Fruit fly (Drosophila melanogaster) whole organism, adult: ENCODE results near the gene Cpr92A.

Experiments
- CG11617 ChIP-seq: fragments of 200-800 bp; sonication (Bioruptor generic); optimal IDR thresholded peaks from 2 replicates; lab custom pipeline; 2017; ENCODE audit warnings: mild to moderate bottlenecking, missing biosample characterization, missing genetic modification reagents, missing genetic modification characterization
- CG12768 ChIP-seq: fragments of 200-800 bp; sonication (Bioruptor generic); optimal IDR thresholded peaks from 2 replicates; lab custom pipeline; 2017; ENCODE audit warnings: missing biosample characterization, missing genetic modification characterization, mild to moderate bottlenecking, moderate library complexity, missing genetic modification reagents
- CG14711 ChIP-seq: fragments of 200-800 bp; sonication (Bioruptor generic); optimal IDR thresholded peaks from 2 replicates; lab custom pipeline; 2018; ENCODE audit warnings: missing biosample characterization, mild to moderate bottlenecking, missing genetic modification characterization, moderate library complexity
- CG1620 ChIP-seq: fragments of 200-800 bp; sonication (Bioruptor generic); optimal IDR thresholded peaks from 2 replicates; lab custom pipeline; 2016; ENCODE audit warnings: missing biosample characterization, missing genetic modification characterization
- CG33017 ChIP-seq: fragments of 200-800 bp; sonication (Bioruptor generic); optimal IDR thresholded peaks from 2 replicates; lab custom pipeline; 2018; ENCODE audit warnings: missing biosample characterization, mild to moderate bottlenecking, missing genetic modification characterization, moderate library complexity
- CG5204 ChIP-seq: fragments of 200-800 bp; sonication (Bioruptor generic); optimal IDR thresholded peaks from 2 replicates; lab custom pipeline; 2016; ENCODE audit warnings: missing biosample characterization, missing genetic modification characterization
- CG7045 ChIP-seq: fragments of 200-800 bp; sonication (Bioruptor generic); optimal IDR thresholded peaks from 2 replicates; lab custom pipeline; 2017; ENCODE audit warnings: missing biosample characterization, mild to moderate bottlenecking, missing genetic modification characterization
- CG7101 ChIP-seq: fragments of 200-800 bp; sonication (Bioruptor generic); optimal IDR thresholded peaks from 2 replicates; lab custom pipeline; 2018; ENCODE audit warnings: missing biosample characterization, mild to moderate bottlenecking, missing genetic modification characterization, moderate library complexity
- Clk ChIP-seq: fragments of 200-800 bp; sonication (Bioruptor generic); optimal IDR thresholded peaks from 2 replicates; lab custom pipeline; 2017; ENCODE audit warnings: missing biosample characterization, missing genetic modification characterization
- Crg-1 ChIP-seq: fragments of 200-800 bp; sonication (Bioruptor generic); optimal IDR thresholded peaks from 2 replicates; lab custom pipeline; 2016; ENCODE audit warnings: missing biosample characterization, missing genetic modification characterization
- Hr96 ChIP-seq: fragments of 200-800 bp; sonication (Bioruptor generic); optimal IDR thresholded peaks from 2 replicates; lab custom pipeline; 2016; ENCODE audit warnings: missing biosample characterization, missing genetic modification characterization
- Mnt ChIP-seq: fragments of 200-800 bp; sonication (Bioruptor generic); optimal IDR thresholded peaks from 2 replicates; lab custom pipeline; 2016; ENCODE audit warnings: missing biosample characterization, mild to moderate bottlenecking, missing genetic modification characterization
- bab1 ChIP-seq: fragments of 200-800 bp; sonication (Bioruptor generic); optimal IDR thresholded peaks from 3 replicates; lab custom pipeline; 2019; ENCODE audit warnings: missing biosample characterization, mild to moderate bottlenecking, missing genetic modification characterization, moderate library complexity
- cic ChIP-seq: fragments of 200-800 bp; sonication (Bioruptor generic); optimal IDR thresholded peaks from 2 replicates; lab custom pipeline; 2017; ENCODE audit warnings: missing biosample characterization, mild to moderate bottlenecking, missing genetic modification characterization, moderate library complexity
- cnc ChIP-seq, 2 experiments: fragments of >200 bp; optimal IDR thresholded peaks; 2 replicates each; lab custom pipeline; 2017
- kay ChIP-seq: fragments of 200-800 bp; sonication (Bioruptor generic); peaks from one replicate; lab custom pipeline; 2016; ENCODE audit warnings: missing biosample characterization, missing genetic modification characterization, borderline replicate concordance
- ovo ChIP-seq: fragments of 200-800 bp; sonication (Bioruptor generic); optimal IDR thresholded peaks from 2 replicates; lab custom pipeline; 2016; ENCODE audit warnings: missing biosample characterization, missing genetic modification characterization
- pad ChIP-seq: fragments of 200-800 bp; sonication (Bioruptor generic); optimal IDR thresholded peaks from 3 replicates; lab custom pipeline; 2017; ENCODE audit warnings: missing biosample characterization, missing genetic modification characterization, mild to moderate bottlenecking, moderate library complexity, missing genetic modification reagents
- tj ChIP-seq: fragments of 200-800 bp; sonication (Bioruptor generic); optimal IDR thresholded peaks from 3 replicates; lab custom pipeline; 2017; ENCODE audit warnings: missing biosample characterization, mild to moderate bottlenecking, missing genetic modification characterization, moderate library complexity
- toe ChIP-seq: fragments of 200-800 bp; sonication (Bioruptor generic); optimal IDR thresholded peaks from 2 replicates; lab custom pipeline; 2016; ENCODE audit warnings: missing biosample characterization, missing genetic modification characterization

Cpr92A gene

dm6 chr3R:19598855-19599254, at the start of gene Cpr92A:
Gene Cpr92A, minus strand, starts transcription at chr3R:19598955.
- TF ChIP-seq CG14711 (tag; lab: Kevin White, UChicago) (no peak), cic (GFP tag; lab: Kevin White, UChicago) (no peak)

- TF ChIP-seq CG14711 (tag; lab: Kevin White, UChicago) = no peak
- TF ChIP-seq tj = peak; percentile 56
- TF ChIP-seq CG11617 (GFP tag; lab: Kevin White, UChicago) = peak; percentile 36
- TF ChIP-seq CG5204 (GFP tag; lab: Kevin White, UChicago) = no peak
- no peak for TF ChIP-seq Clk (GFP tag; lab: Kevin White, UChicago)
- no peak for TF ChIP-seq CG1620 (GFP tag; lab: Kevin White, UChicago)
- no peak for TF ChIP-seq CG7045 (GFP tag; lab: Kevin White, UChicago)
- TF ChIP-seq ovo (GFP tag; lab: Kevin White, UChicago) = peak; percentile 93
- no peak for TF ChIP-seq CG33017 (tag; lab: Kevin White, UChicago)
- no peak for TF ChIP-seq CG12768 (GFP tag; lab: Kevin White, UChicago)
- TF ChIP-seq Mnt = peak; percentile 2
- TF ChIP-seq kay (GFP tag; lab: Kevin White, UChicago) = no peak
- TF ChIP-seq cnc (optimal IDR thresholded peaks at IDR 0.05; lab: Kevin White, UChicago) = no peak
- TF ChIP-seq CG7101 (tag; lab: Kevin White, UChicago) = no peak
- TF ChIP-seq pad (GFP tag; lab: Kevin White, UChicago) = no peak
- TF ChIP-seq Crg-1 (GFP tag; lab: Kevin White, UChicago) = no peak
- peak; percentile 66 for TF ChIP-seq bab1 (GFP tag; lab: Kevin White, UChicago)
- no peak for TF ChIP-seq cic (GFP tag; lab: Kevin White, UChicago)
- TF ChIP-seq Hr96 (GFP tag; lab: Kevin White, UChicago) = peak; percentile 48
- TF ChIP-seq toe (GFP tag; lab: Kevin White, UChicago) = peak; percentile 51
Observed at dm6 chr3R:19648289-19648916, 49.6 kb upstream of the Cpr92A start, which contains the start of the genes CG6195 and CG31220. Gene CG6195, minus strand, starts transcription at chr3R:19648410. Gene CG31220, plus strand, starts transcription at chr3R:19648487.

dm6 chr3R:19644901-19645204, 46.1 kb upstream of the Cpr92A start, which contains the start of gene Nup58:
Gene Nup58, plus strand, starts transcription at chr3R:19645026.
- TF ChIP-seq CG33017 (tag; lab: Kevin White, UChicago) = no peak
- no peak for TF ChIP-seq bab1 (GFP tag; lab: Kevin White, UChicago)
- TF ChIP-seq pad (GFP tag; lab: Kevin White, UChicago) = no peak
- no peak for TF ChIP-seq kay (GFP tag; lab: Kevin White, UChicago)
- peak; percentile 58 for TF ChIP-seq toe (GFP tag; lab: Kevin White, UChicago)
- TF ChIP-seq Clk (GFP tag; lab: Kevin White, UChicago) = no peak
- TF ChIP-seq Mnt = peak; percentile 22
- TF ChIP-seq tj = no peak
- no peak for TF ChIP-seq cnc (optimal IDR thresholded peaks at IDR 0.05; lab: Kevin White, UChicago)
- no peak for TF ChIP-seq Hr96 (GFP tag; lab: Kevin White, UChicago)
- TF ChIP-seq CG7101 (tag; lab: Kevin White, UChicago) = no peak
- TF ChIP-seq CG12768 (GFP tag; lab: Kevin White, UChicago) = no peak
- TF ChIP-seq CG5204 (GFP tag; lab: Kevin White, UChicago) = peak; percentile 13
- no peak for TF ChIP-seq cic (GFP tag; lab: Kevin White, UChicago)

dm6 chr3R:19644094-19644900, 45.5 kb upstream of the Cpr92A start, which contains the start of gene Vha13:
Gene Vha13, minus strand, starts transcription at chr3R:19644386.
- peak; percentile 15 for TF ChIP-seq Hr96 (GFP tag; lab: Kevin White, UChicago)
- peak; percentile 69 for TF ChIP-seq tj
- TF ChIP-seq Crg-1 (GFP tag; lab: Kevin White, UChicago) = peak; percentile 69
- TF ChIP-seq cnc (optimal IDR thresholded peaks at IDR 0.05; lab: Kevin White, UChicago) = no peak
- peak; percentile 78 for TF ChIP-seq pad (GFP tag; lab: Kevin White, UChicago)
- no peak for TF ChIP-seq Clk (GFP tag; lab: Kevin White, UChicago)
- peak; percentile 73 for TF ChIP-seq Mnt
- TF ChIP-seq CG1620 (GFP tag; lab: Kevin White, UChicago) = peak; percentile 54
- TF ChIP-seq CG12768 (GFP tag; lab: Kevin White, UChicago) = peak; percentile 67
- peak; percentile 52 for TF ChIP-seq cic (GFP tag; lab: Kevin White, UChicago)
- peak; percentile 87 for TF ChIP-seq bab1 (GFP tag; lab: Kevin White, UChicago)
- peak; percentile 22 for TF ChIP-seq CG7101 (tag; lab: Kevin White, UChicago)
- no peak for TF ChIP-seq kay (GFP tag; lab: Kevin White, UChicago)
- peak; percentile 82 for TF ChIP-seq ovo (GFP tag; lab: Kevin White, UChicago)
- peak; percentile 17 for TF ChIP-seq CG11617 (GFP tag; lab: Kevin White, UChicago)
- TF ChIP-seq CG5204 (GFP tag; lab: Kevin White, UChicago) = peak; percentile 27
- TF ChIP-seq CG33017 (tag; lab: Kevin White, UChicago) = peak; percentile 50
- TF ChIP-seq CG14711 (tag; lab: Kevin White, UChicago) = peak; percentile 48
- TF ChIP-seq toe (GFP tag; lab: Kevin White, UChicago) = peak; percentile 54
- no peak for TF ChIP-seq CG7045 (GFP tag; lab: Kevin White, UChicago)

- TF ChIP-seq toe (GFP tag; lab: Kevin White, UChicago) = no peak
- no peak for TF ChIP-seq CG12768 (GFP tag; lab: Kevin White, UChicago)
- no peak for TF ChIP-seq CG33017 (tag; lab: Kevin White, UChicago)
- TF ChIP-seq Mnt = peak; percentile 22
- TF ChIP-seq Crg-1 (GFP tag; lab: Kevin White, UChicago) = peak; percentile 44
- no peak for TF ChIP-seq CG14711 (tag; lab: Kevin White, UChicago)
- TF ChIP-seq ovo (GFP tag; lab: Kevin White, UChicago) = no peak
- TF ChIP-seq bab1 (GFP tag; lab: Kevin White, UChicago) = peak; percentile 18
- TF ChIP-seq CG1620 (GFP tag; lab: Kevin White, UChicago) = peak; percentile 15
- TF ChIP-seq cnc (optimal IDR thresholded peaks at IDR 0.05; lab: Kevin White, UChicago) = no peak
- TF ChIP-seq CG7101 (tag; lab: Kevin White, UChicago) = peak; percentile 41
- no peak for TF ChIP-seq Hr96 (GFP tag; lab: Kevin White, UChicago)
- no peak for TF ChIP-seq CG11617 (GFP tag; lab: Kevin White, UChicago)
- TF ChIP-seq Clk (GFP tag; lab: Kevin White, UChicago) = no peak
- no peak for TF ChIP-seq CG5204 (GFP tag; lab: Kevin White, UChicago)
- TF ChIP-seq tj = no peak
- no peak for TF ChIP-seq kay (GFP tag; lab: Kevin White, UChicago)
- no peak for TF ChIP-seq cic (GFP tag; lab: Kevin White, UChicago)
- TF ChIP-seq pad (GFP tag; lab: Kevin White, UChicago) = peak; percentile 24
- TF ChIP-seq CG7045 (GFP tag; lab: Kevin White, UChicago) = no peak
Observed at dm6 chr3R:19642893-19643270, 44.1 kb upstream of the Cpr92A start.
